Fruit fly (Drosophila melanogaster) whole organism, embryonic: ENCODE results near the gene CG46301.
A peak's percentile ranks its signal among the peaks of the same experiment; 100 is the strongest.

Experiments
- ATbp ChIP-seq: fragments of 200-800 bp; sonication (Bioruptor generic); optimal IDR thresholded peaks from 2 replicates; lab custom pipeline; 2017; ENCODE audit warnings: missing biosample characterization, mild to moderate bottlenecking, missing genetic modification characterization, missing genetic modification reagents
- CG10209 ChIP-seq: fragments of 200-800 bp; sonication (Bioruptor generic); optimal IDR thresholded peaks from 3 replicates; lab custom pipeline; 2017; ENCODE audit warnings: missing biosample characterization, mild to moderate bottlenecking, missing genetic modification characterization, missing genetic modification reagents
- CG11456 ChIP-seq: fragments of 200-800 bp; sonication (Bioruptor generic); IDR thresholded peaks from 3 replicates; pipeline ENCODE4 v1.3.6; 2022; ENCODE audit warnings: missing biosample characterization, missing genetic modification characterization
- CG12659 ChIP-seq: fragments of 200-800 bp; sonication (Bioruptor generic); optimal IDR thresholded peaks from 3 replicates; lab custom pipeline; 2017; ENCODE audit warnings: mild to moderate bottlenecking, missing biosample characterization, missing genetic modification reagents, missing genetic modification characterization
- CG13123 ChIP-seq: fragments of 200-800 bp; sonication (Bioruptor generic); optimal IDR thresholded peaks from 2 replicates; lab custom pipeline; 2016; ENCODE audit warnings: missing biosample characterization, missing genetic modification characterization
- CG14014 ChIP-seq: fragments of 200-800 bp; sonication (Bioruptor generic); IDR thresholded peaks from 2 replicates; pipeline ENCODE4 v1.3.6; 2022; ENCODE audit warnings: missing biosample characterization, missing genetic modification characterization
- CG14441 ChIP-seq: fragments of 200-800 bp; sonication (Bioruptor generic); IDR thresholded peaks from 2 replicates; pipeline ENCODE4 v1.3.6; 2022; ENCODE audit warnings: missing biosample characterization, missing genetic modification characterization
- CG14667 ChIP-seq: fragments of 200-800 bp; sonication (Bioruptor generic); IDR thresholded peaks from 2 replicates; pipeline ENCODE4 v1.3.6; 2022; ENCODE audit warnings: missing biosample characterization, missing genetic modification characterization
- CG15479 ChIP-seq: fragments of 200-800 bp; sonication (Bioruptor generic); optimal IDR thresholded peaks from 3 replicates; lab custom pipeline; 2019; ENCODE audit warnings: missing biosample characterization, mild to moderate bottlenecking, missing genetic modification characterization, moderate library complexity
- CG1602 ChIP-seq: fragments of 200-800 bp; sonication (Bioruptor generic); optimal IDR thresholded peaks from 3 replicates; lab custom pipeline; 2016; ENCODE audit warnings: missing biosample characterization, missing genetic modification characterization
- CG17361 ChIP-seq: fragments of 200-800 bp; sonication (Bioruptor generic); IDR thresholded peaks from 3 replicates; pipeline ENCODE4 v1.3.6; 2022; ENCODE audit warnings: missing biosample characterization, missing genetic modification characterization
- CG2129 ChIP-seq: fragments of 200-800 bp; sonication (Bioruptor generic); IDR thresholded peaks from 2 replicates; pipeline ENCODE4 v1.3.6; 2022; ENCODE audit warnings: missing biosample characterization, missing genetic modification characterization; ENCODE audit not compliant: partially characterized antibody
- CG2889 ChIP-seq: fragments of 200-800 bp; sonication (Bioruptor generic); IDR thresholded peaks from 3 replicates; pipeline ENCODE4 v1.3.6; 2022; ENCODE audit warnings: missing biosample characterization, missing genetic modification characterization
- CG4360 ChIP-seq: fragments of 200-800 bp; sonication (Bioruptor generic); IDR thresholded peaks from 2 replicates; pipeline ENCODE4 v1.3.6; 2022; ENCODE audit warnings: missing biosample characterization, missing genetic modification characterization
- CG6654 ChIP-seq: fragments of 200-800 bp; sonication (Bioruptor generic); optimal IDR thresholded peaks from 2 replicates; lab custom pipeline; 2017; ENCODE audit warnings: missing biosample characterization, mild to moderate bottlenecking, missing genetic modification characterization
- CG6689 ChIP-seq: fragments of 200-800 bp; sonication (Bioruptor generic); IDR thresholded peaks from 2 replicates; pipeline ENCODE4 v1.3.6; 2022; ENCODE audit warnings: missing biosample characterization, missing genetic modification characterization
- CG6765 ChIP-seq: fragments of 200-800 bp; sonication (Bioruptor generic); optimal IDR thresholded peaks from 3 replicates; lab custom pipeline; 2017; ENCODE audit warnings: missing biosample characterization, mild to moderate bottlenecking, missing genetic modification characterization
- CG7271 ChIP-seq: fragments of 200-800 bp; sonication (Bioruptor generic); optimal IDR thresholded peaks from 2 replicates; lab custom pipeline; 2018; ENCODE audit warnings: missing biosample characterization, mild to moderate bottlenecking, missing genetic modification characterization, moderate library complexity
- CG7745 ChIP-seq: fragments of 200-800 bp; sonication (Bioruptor generic); optimal IDR thresholded peaks from 2 replicates; lab custom pipeline; 2018; ENCODE audit warnings: missing biosample characterization, mild to moderate bottlenecking, missing genetic modification characterization, moderate library complexity
- CG8924 ChIP-seq: fragments of 200-800 bp; optimal IDR thresholded peaks from 3 replicates; lab custom pipeline; 2019; ENCODE audit warnings: missing biosample characterization, mild to moderate bottlenecking, missing genetic modification characterization, moderate library complexity
- CkIIα-i1 ChIP-seq: fragments of 200-800 bp; sonication (Bioruptor generic); IDR thresholded peaks from 2 replicates; pipeline ENCODE4 v1.3.6; 2022; ENCODE audit warnings: missing biosample characterization, missing genetic modification characterization
- Ets65A ChIP-seq: fragments of 200-800 bp; sonication (Bioruptor generic); peaks from one replicate; lab custom pipeline; 2016; ENCODE audit warnings: missing biosample characterization, missing genetic modification characterization
- Ets97D ChIP-seq: fragments of 200-800 bp; sonication (Bioruptor generic); optimal IDR thresholded peaks from 3 replicates; lab custom pipeline; 2016; ENCODE audit warnings: missing biosample characterization, missing genetic modification characterization
- GATAe ChIP-seq: fragments of 200-800 bp; sonication (Bioruptor generic); conservative IDR thresholded peaks from 2 replicates; pipeline ENCODE4 v1.3.6; 2022; ENCODE audit warnings: missing biosample characterization, missing genetic modification characterization
- Hsf ChIP-seq: fragments of 200-800 bp; sonication (Bioruptor generic); optimal IDR thresholded peaks from 3 replicates; lab custom pipeline; 2016; ENCODE audit warnings: missing biosample characterization, missing genetic modification characterization
- Myb ChIP-seq: fragments of 200-800 bp; sonication (Bioruptor generic); optimal IDR thresholded peaks from 2 replicates; lab custom pipeline; 2016; ENCODE audit warnings: missing biosample characterization, missing genetic modification characterization
- NFAT ChIP-seq: fragments of 200-800 bp; sonication (Bioruptor generic); IDR thresholded peaks from 2 replicates; pipeline ENCODE4 v1.3.6; 2022; ENCODE audit warnings: missing biosample characterization, missing genetic modification characterization
- Neu2 ChIP-seq: fragments of 200-800 bp; sonication (Bioruptor generic); optimal IDR thresholded peaks from 3 replicates; lab custom pipeline; 2016; ENCODE audit warnings: missing biosample characterization, missing genetic modification characterization, borderline replicate concordance
- Oli ChIP-seq: fragments of 200-800 bp; sonication (Bioruptor generic); optimal IDR thresholded peaks from 2 replicates; lab custom pipeline; 2018; ENCODE audit warnings: missing biosample characterization, mild to moderate bottlenecking, missing genetic modification characterization, moderate library complexity
- Taf1 ChIP-seq: fragments of 200-800 bp; sonication (Bioruptor generic); IDR thresholded peaks from 2 replicates; pipeline ENCODE4 v1.3.6; 2022; ENCODE audit warnings: missing biosample characterization, missing genetic modification characterization
- ab ChIP-seq: fragments of 200-800 bp; sonication (Bioruptor generic); optimal IDR thresholded peaks from 2 replicates; lab custom pipeline; 2016; ENCODE audit warnings: missing biosample characterization, missing genetic modification characterization
- aop ChIP-seq: fragments of 200-800 bp; sonication (Bioruptor generic); IDR thresholded peaks from 2 replicates; pipeline ENCODE4 v1.3.6; 2022; ENCODE audit warnings: missing biosample characterization, missing genetic modification characterization
- bbx ChIP-seq: fragments of 200-800 bp; sonication (Bioruptor generic); IDR thresholded peaks from 2 replicates; pipeline ENCODE4 v1.3.6; 2022; ENCODE audit warnings: missing biosample characterization, missing genetic modification characterization; ENCODE audit not compliant: partially characterized antibody
- bcd ChIP-seq: fragments of 200-800 bp; sonication (Bioruptor generic); optimal IDR thresholded peaks from 2 replicates; lab custom pipeline; 2017; ENCODE audit warnings: missing biosample characterization, mild to moderate bottlenecking, missing genetic modification characterization
- bigmax ChIP-seq: fragments of 200-800 bp; sonication (Bioruptor generic); optimal IDR thresholded peaks from 2 replicates; lab custom pipeline; 2018; ENCODE audit warnings: missing biosample characterization, mild to moderate bottlenecking, missing genetic modification characterization
- btn ChIP-seq: fragments of 200-800 bp; sonication (Bioruptor generic); optimal IDR thresholded peaks from 2 replicates; lab custom pipeline; 2016; ENCODE audit warnings: missing biosample characterization, missing genetic modification characterization
- caup ChIP-seq: fragments of 200-800 bp; sonication (Bioruptor generic); optimal IDR thresholded peaks from 3 replicates; lab custom pipeline; 2017; ENCODE audit warnings: missing biosample characterization, mild to moderate bottlenecking, missing genetic modification characterization, moderate library complexity; ENCODE audit not compliant: severe bottlenecking
- chn ChIP-seq: fragments of 200-800 bp; sonication (Bioruptor generic); optimal IDR thresholded peaks from 2 replicates; lab custom pipeline; 2016; ENCODE audit warnings: missing biosample characterization, missing genetic modification characterization
- croc ChIP-seq: fragments of 200-800 bp; sonication (Bioruptor generic); conservative IDR thresholded peaks from 3 replicates; pipeline ENCODE4 v1.3.6; 2022; ENCODE audit warnings: missing biosample characterization, missing genetic modification characterization
- dimm ChIP-seq: fragments of 200-800 bp; sonication (Bioruptor generic); IDR thresholded peaks from 2 replicates; pipeline ENCODE4 v1.3.6; 2022; ENCODE audit warnings: missing biosample characterization, missing genetic modification characterization
- exex ChIP-seq: fragments of 200-800 bp; sonication (Bioruptor generic); optimal IDR thresholded peaks from 4 replicates; lab custom pipeline; 2018; ENCODE audit warnings: missing biosample characterization, mild to moderate bottlenecking, missing genetic modification characterization, moderate library complexity
- klu ChIP-seq: fragments of 200-800 bp; sonication (Bioruptor generic); IDR thresholded peaks from 2 replicates; pipeline ENCODE4 v1.3.6; 2022; ENCODE audit warnings: missing biosample characterization, missing genetic modification characterization
- maf-S ChIP-seq: fragments of 200-800 bp; sonication (Bioruptor generic); optimal IDR thresholded peaks from 2 replicates; lab custom pipeline; 2016; ENCODE audit warnings: missing biosample characterization, missing genetic modification characterization
- odd ChIP-seq: fragments of 200-800 bp; sonication (Bioruptor generic); optimal IDR thresholded peaks from 2 replicates; lab custom pipeline; 2017; ENCODE audit warnings: missing biosample characterization, mild to moderate bottlenecking, missing genetic modification characterization
- p53 ChIP-seq: fragments of 200-800 bp; sonication (Bioruptor generic); optimal IDR thresholded peaks from 2 replicates; lab custom pipeline; 2016; ENCODE audit warnings: missing biosample characterization, missing genetic modification characterization
- peb ChIP-seq: fragments of 200-800 bp; sonication (Bioruptor generic); IDR thresholded peaks from 2 replicates; pipeline ENCODE4 v1.3.6; 2022; ENCODE audit warnings: missing biosample characterization, missing genetic modification characterization
- prd ChIP-seq, 3 experiments: fragments of >200 bp in 2 of 3; fragments of 200-800 bp in 1 of 3; sonication (Bioruptor generic) in 1 of 3; optimal IDR thresholded peaks in 2 of 3; IDR thresholded peaks in 1 of 3; 2 replicates in 2 of 3; 3 replicates in 1 of 3; pipeline versions ENCODE4 v1.3.6 to Lab custom; 2017 to 2022; ENCODE audit warnings: missing biosample characterization in 1 of 3, missing genetic modification characterization in 1 of 3
- pros ChIP-seq: fragments of 200-800 bp; sonication (Bioruptor generic); optimal IDR thresholded peaks from 3 replicates; lab custom pipeline; 2019; ENCODE audit warnings: missing biosample characterization, mild to moderate bottlenecking, missing genetic modification characterization, moderate library complexity
- sisA ChIP-seq: fragments of 200-800 bp; sonication (Bioruptor generic); IDR thresholded peaks from 2 replicates; pipeline ENCODE4 v1.3.6; 2022; ENCODE audit warnings: missing biosample characterization, missing genetic modification characterization
- sqz ChIP-seq: fragments of 200-800 bp; sonication (Bioruptor generic); optimal IDR thresholded peaks from 3 replicates; lab custom pipeline; 2018; ENCODE audit warnings: missing biosample characterization, mild to moderate bottlenecking, missing genetic modification characterization
- toy ChIP-seq: fragments of 200-800 bp; sonication (Bioruptor generic); IDR thresholded peaks from 2 replicates; pipeline ENCODE4 v1.3.6; 2022; ENCODE audit warnings: missing biosample characterization, missing genetic modification characterization

Gene CG46301

DNA sequence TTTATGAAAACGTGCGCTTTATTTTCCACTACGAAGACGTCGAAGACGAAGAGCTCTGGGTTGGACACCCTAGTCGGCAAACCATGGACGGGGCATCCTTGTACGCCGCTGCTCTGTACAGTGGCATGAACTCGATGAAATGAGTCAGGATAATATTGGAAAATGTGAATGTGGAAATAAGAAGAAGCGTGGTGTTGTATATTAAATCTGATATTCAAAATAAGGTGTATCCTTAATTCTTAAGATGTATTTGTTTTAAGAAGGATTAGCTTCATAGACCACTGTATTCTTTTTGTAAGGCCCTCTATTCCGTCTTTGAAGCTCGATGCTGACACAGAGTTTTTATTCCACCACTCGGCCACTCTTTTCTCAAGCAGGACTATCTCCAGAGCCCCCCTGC lies 37.3 kb downstream of the CG46301 start (continued):
- TF ChIP-seq Hsf (GFP tag; lab: Kevin White, UChicago) (peak; percentile 12), CG10209 (GFP tag; lab: Kevin White, UChicago) (peak; percentile 32), toy (GFP tag; lab: Robert Waterston, UW) (no peak), btn (no peak), CG6765 (GFP tag; lab: Kevin White, UChicago) (no peak), Ets65A (no peak), odd (GFP tag; lab: Kevin White, UChicago) (no peak), CG7271 (tag; lab: Kevin White, UChicago) (no peak), maf-S (no peak), CkIIα-i1 (GFP tag; lab: Robert Waterston, UW) (no peak), exex (tag; lab: Kevin White, UChicago) (no peak), CG14667 (GFP tag; lab: Robert Waterston, UW) (no peak), CG6654 (GFP tag; lab: Kevin White, UChicago) (no peak), CG14441 (GFP tag; lab: Robert Waterston, UW) (peak; percentile 38), CG2889 (no peak), CG8924 (tag; lab: Kevin White, UChicago) (peak; percentile 41), Taf1 (GFP tag; lab: Robert Waterston, UW) (peak; percentile 17; the same call in 1 of the 2 replicates), NFAT (no peak), chn (GFP tag; lab: Kevin White, UChicago) (no peak), sqz (GFP tag; lab: Kevin White, UChicago) (no peak), klu (GFP tag; lab: Robert Waterston, UW) (no peak; the same call in 1 of the 2 replicates), CG14014 (GFP tag; lab: Robert Waterston, UW) (peak; percentile 65; the same call in 1 of the 2 replicates), CG13123 (GFP tag; lab: Kevin White, UChicago) (no peak), bbx (GFP tag; lab: Robert Waterston, UW) (no peak), sisA (GFP tag; lab: Robert Waterston, UW) (peak; percentile 22; the same call in 1 of the 2 replicates), croc (GFP tag; lab: Robert Waterston, UW) (no peak), p53 (GFP tag; lab: Kevin White, UChicago) (no peak), CG6689 (GFP tag; lab: Robert Waterston, UW) (peak; percentile 32; the same call in 1 of the 2 replicates), GATAe (GFP tag; lab: Robert Waterston, UW) (no peak), ab (no peak), CG1602 (GFP tag; lab: Kevin White, UChicago) (no peak), CG17361 (GFP tag; lab: Robert Waterston, UW) (0 out of 3 replicates have a peak, but pooled peaks have one; percentile 35), aop (no peak), CG7745 (tag; lab: Kevin White, UChicago) (no peak), dimm (GFP tag; lab: Robert Waterston, UW) (no peak), pros (peak; percentile 21), bigmax (GFP tag; lab: Kevin White, UChicago) (no peak), Neu2 (GFP tag; lab: Kevin White, UChicago) (no peak), CG11456 (no peak), CG2129 (GFP tag; lab: Robert Waterston, UW) (no peak), prd (optimal IDR thresholded peaks at IDR 0.05; lab: Kevin White, UChicago) (no peak), prd (GFP tag; IDR thresholded peaks at IDR 0.05; lab: Robert Waterston, UW) (peak; percentile 46; the same call in 1 of the 3 replicates), CG12659 (peak; percentile 29), bcd (GFP tag; lab: Kevin White, UChicago) (peak; percentile 11), CG15479 (GFP tag; lab: Kevin White, UChicago) (no peak), Oli (peak; percentile 25), Myb (peak; percentile 28), ATbp (GFP tag; lab: Kevin White, UChicago) (peak; percentile 31), peb (GFP tag; lab: Robert Waterston, UW) (no peak), Ets97D (GFP tag; lab: Kevin White, UChicago) (no peak), CG4360 (no peak), caup (GFP tag; lab: Kevin White, UChicago) (peak; percentile 27)
